Fruit fly (Drosophila melanogaster): ENCODE data around the gene Grasp65.

The Grasp65 gene

dm6 chr3L:19940349-19940748 is 15.6 kb downstream of the Grasp65 start:
- TF ChIP-seq Dll (optimal IDR thresholded peaks at IDR 0.05) = no peak
- no peak for TF ChIP-seq pan (optimal IDR thresholded peaks at IDR 0.05)
- TF ChIP-seq usp (GFP tag; optimal IDR thresholded peaks at IDR 0.05) = no peak

DNA sequence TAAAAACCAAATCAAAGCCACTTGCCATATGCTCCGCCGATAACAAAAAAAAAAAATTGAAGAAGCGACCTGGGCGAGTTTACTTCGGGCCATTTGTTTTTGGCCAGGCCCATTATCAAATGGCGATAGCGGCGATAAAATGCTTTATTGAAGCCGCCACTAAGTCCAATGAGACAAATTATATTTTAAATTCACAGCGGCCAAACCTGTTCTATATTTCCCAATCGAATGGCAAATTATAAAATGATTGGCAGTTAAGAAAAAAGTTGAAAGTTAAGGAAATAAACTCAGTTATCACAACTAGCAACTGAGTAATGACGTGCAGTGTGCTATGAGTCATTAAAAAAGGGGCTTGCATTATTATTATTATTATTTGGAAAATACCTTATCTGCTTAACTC is 16.4 kb downstream of the Grasp65 start:
- TF ChIP-seq CG8478 (optimal IDR thresholded peaks at IDR 0.05) (no peak), psq (optimal IDR thresholded peaks at IDR 0.05) (no peak), pan (optimal IDR thresholded peaks at IDR 0.05) (no peak), Dll (optimal IDR thresholded peaks at IDR 0.05) (no peak), usp (GFP tag; optimal IDR thresholded peaks at IDR 0.05) (no peak), EcR (GFP tag; optimal IDR thresholded peaks at IDR 0.05) (no peak)

DNA sequence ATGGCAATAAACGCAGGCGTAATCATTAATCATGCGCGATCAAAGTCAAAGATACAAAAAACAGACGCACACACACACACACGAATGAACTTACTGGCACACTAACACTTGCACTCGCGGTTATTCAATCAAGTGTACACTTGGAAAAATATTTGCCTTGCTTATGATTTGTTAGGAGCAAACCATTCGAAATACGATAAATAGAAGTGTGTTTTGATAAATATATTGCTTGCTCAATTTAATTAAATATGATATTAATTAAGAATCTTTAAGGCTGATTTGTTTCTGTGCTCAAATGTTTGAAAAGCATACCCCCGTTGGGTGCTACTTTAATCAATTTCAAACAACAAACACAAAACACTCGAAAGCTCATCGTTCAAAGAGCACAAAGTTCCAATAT is 20.7 kb downstream of the Grasp65 start:
- TF ChIP-seq CG8478 (optimal IDR thresholded peaks at IDR 0.05) (no peak), EcR (GFP tag; optimal IDR thresholded peaks at IDR 0.05) (no peak), pan (optimal IDR thresholded peaks at IDR 0.05) (no peak), Dll (optimal IDR thresholded peaks at IDR 0.05) (no peak), psq (optimal IDR thresholded peaks at IDR 0.05) (no peak), usp (GFP tag; optimal IDR thresholded peaks at IDR 0.05) (no peak)

- TF ChIP-seq usp (GFP tag; optimal IDR thresholded peaks at IDR 0.05) (no peak), CG8478 (optimal IDR thresholded peaks at IDR 0.05) (no peak), Dll (optimal IDR thresholded peaks at IDR 0.05) (no peak), EcR (GFP tag; optimal IDR thresholded peaks at IDR 0.05) (no peak), psq (optimal IDR thresholded peaks at IDR 0.05) (no peak), pan (optimal IDR thresholded peaks at IDR 0.05) (no peak)
Observed at dm6 chr3L:19951035-19951434, 26.3 kb downstream of the Grasp65 start, which contains the start of gene CG32219. Gene CG32219 (minus strand): TSS chr3L:19951135.

dm6 chr3L:19951868-19952267 is 27.1 kb downstream of the Grasp65 start, which contains the start of gene CG34258:
Gene CG34258 (minus strand): TSS chr3L:19951968.
- TF ChIP-seq usp (GFP tag; optimal IDR thresholded peaks at IDR 0.05) = no peak
- no peak for TF ChIP-seq CG8478 (optimal IDR thresholded peaks at IDR 0.05)
- no peak for TF ChIP-seq pan (optimal IDR thresholded peaks at IDR 0.05)
- no peak for TF ChIP-seq psq (optimal IDR thresholded peaks at IDR 0.05)
- TF ChIP-seq Dll (optimal IDR thresholded peaks at IDR 0.05) = no peak
- no peak for TF ChIP-seq EcR (GFP tag; optimal IDR thresholded peaks at IDR 0.05)

- TF ChIP-seq Dll (optimal IDR thresholded peaks at IDR 0.05) (no peak), pan (optimal IDR thresholded peaks at IDR 0.05) (no peak), psq (optimal IDR thresholded peaks at IDR 0.05) (no peak), EcR (GFP tag; optimal IDR thresholded peaks at IDR 0.05) (no peak), usp (GFP tag; optimal IDR thresholded peaks at IDR 0.05) (no peak), CG8478 (optimal IDR thresholded peaks at IDR 0.05) (no peak)
Observed at dm6 chr3L:19952690-19953089, 27.9 kb downstream of the Grasp65 start, which contains the start of gene CG33710. Gene CG33710 (minus strand): TSS chr3L:19952790.

DNA sequence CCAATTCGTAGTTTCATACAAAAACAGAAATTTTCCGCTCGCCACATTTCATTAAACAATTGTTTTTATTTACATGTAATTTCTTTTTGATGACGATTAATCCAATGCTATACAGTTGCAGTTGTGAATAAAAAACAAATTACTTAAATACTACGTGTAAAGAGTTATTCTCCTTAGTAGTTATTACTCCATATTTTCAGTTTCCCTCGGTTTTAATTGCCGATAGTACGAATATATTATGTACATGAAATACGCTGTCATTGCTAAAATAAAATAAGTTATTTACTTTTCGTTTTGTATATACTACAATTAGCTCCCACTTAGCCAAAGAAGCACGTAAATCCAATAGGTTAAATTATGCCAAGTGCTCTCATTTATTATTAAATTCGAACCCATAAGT is 28.9 kb downstream of the Grasp65 start, which contains the start of gene CG42655:
Gene CG42655, minus strand, starts transcription at position 101 of the 400 bp plus-strand sequence.
- TF ChIP-seq usp (GFP tag; optimal IDR thresholded peaks at IDR 0.05) (no peak), EcR (GFP tag; optimal IDR thresholded peaks at IDR 0.05) (no peak), psq (optimal IDR thresholded peaks at IDR 0.05) (no peak), CG8478 (optimal IDR thresholded peaks at IDR 0.05) (no peak), pan (optimal IDR thresholded peaks at IDR 0.05) (no peak), Dll (optimal IDR thresholded peaks at IDR 0.05) (no peak)

DNA sequence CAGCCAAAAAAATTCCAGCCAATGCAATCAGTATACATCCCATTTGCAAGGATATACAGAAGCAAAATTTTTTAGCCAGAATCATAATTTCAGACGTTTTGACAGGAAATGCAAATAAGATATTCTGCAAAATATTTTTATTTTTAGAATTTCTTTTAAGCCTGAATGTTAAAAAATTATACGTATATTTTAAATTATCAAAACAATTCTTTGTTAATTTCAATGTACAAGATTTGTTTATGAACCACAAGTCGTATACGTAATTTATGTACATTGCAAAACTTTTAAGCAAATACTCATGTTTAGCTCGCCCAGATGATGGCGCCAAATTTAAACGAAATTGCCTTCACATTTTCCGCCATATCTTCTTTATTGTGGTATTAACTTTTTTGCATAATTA is 29.7 kb downstream of the Grasp65 start, which contains the start of gene CG42654:
Gene CG42654, minus strand, starts transcription at position 101 of the 400 bp plus-strand sequence.
- no peak for TF ChIP-seq CG8478 (optimal IDR thresholded peaks at IDR 0.05)
- no peak for TF ChIP-seq usp (GFP tag; optimal IDR thresholded peaks at IDR 0.05)
- no peak for TF ChIP-seq Dll (optimal IDR thresholded peaks at IDR 0.05)

DNA sequence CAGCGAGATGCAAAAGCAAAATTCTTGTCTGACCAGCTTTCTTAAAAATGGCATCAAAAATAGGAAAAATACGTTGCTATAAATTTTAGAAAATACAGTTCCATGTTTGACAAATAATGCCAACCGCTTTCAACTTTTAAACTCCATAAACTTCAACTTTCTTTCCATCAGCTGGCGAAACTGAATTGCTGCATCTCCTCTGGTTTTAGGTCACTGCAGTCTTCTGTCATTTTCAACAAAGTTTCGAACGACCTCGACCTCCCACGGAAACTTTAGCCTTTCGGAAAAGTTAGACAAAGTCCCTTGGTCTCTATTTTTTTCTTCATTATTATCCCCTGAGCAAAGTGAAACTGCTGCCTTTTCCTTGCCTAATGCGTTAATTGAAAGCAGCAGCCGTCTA is 31.0 kb downstream of the Grasp65 start, which contains the start of gene CG42263:
Gene CG42263, minus strand, starts transcription at position 101 of the 400 bp plus-strand sequence.
- TF ChIP-seq EcR (GFP tag; optimal IDR thresholded peaks at IDR 0.05) (no peak), Dll (optimal IDR thresholded peaks at IDR 0.05) (no peak), pan (optimal IDR thresholded peaks at IDR 0.05) (no peak), psq (optimal IDR thresholded peaks at IDR 0.05) (no peak), usp (GFP tag; optimal IDR thresholded peaks at IDR 0.05) (no peak), CG8478 (optimal IDR thresholded peaks at IDR 0.05) (no peak)

DNA sequence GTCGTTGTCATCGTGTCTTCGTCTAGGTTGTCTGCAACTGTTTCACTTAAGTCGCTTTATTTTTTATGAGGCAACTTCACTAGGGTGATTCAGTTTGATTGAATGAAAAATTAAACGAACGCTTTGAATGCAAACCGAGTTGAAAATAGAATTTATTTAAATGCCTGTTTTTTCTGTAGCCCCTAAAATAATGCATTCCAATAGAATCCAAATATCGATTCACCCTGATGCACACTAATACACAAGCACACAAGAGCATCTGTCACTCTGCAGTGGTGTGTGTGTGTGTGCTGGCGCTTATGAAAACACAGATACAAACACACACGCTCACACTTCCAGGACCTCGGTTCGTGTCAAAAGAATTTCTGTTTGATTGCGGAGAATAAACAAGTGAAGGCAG is 37.1 kb downstream of the Grasp65 start:
- no peak for TF ChIP-seq pan (optimal IDR thresholded peaks at IDR 0.05)
- no peak for TF ChIP-seq Dll (optimal IDR thresholded peaks at IDR 0.05)
- no peak for TF ChIP-seq psq (optimal IDR thresholded peaks at IDR 0.05)
- TF ChIP-seq EcR (GFP tag; optimal IDR thresholded peaks at IDR 0.05) = no peak
- no peak for TF ChIP-seq usp (GFP tag; optimal IDR thresholded peaks at IDR 0.05)
- TF ChIP-seq CG8478 (optimal IDR thresholded peaks at IDR 0.05) = no peak

- TF ChIP-seq CG8478 (optimal IDR thresholded peaks at IDR 0.05) = no peak
- no peak for TF ChIP-seq psq (optimal IDR thresholded peaks at IDR 0.05)
- no peak for TF ChIP-seq pan (optimal IDR thresholded peaks at IDR 0.05)
- no peak for TF ChIP-seq usp (GFP tag; optimal IDR thresholded peaks at IDR 0.05)
- no peak for TF ChIP-seq Dll (optimal IDR thresholded peaks at IDR 0.05)
Observed at dm6 chr3L:19968725-19969598, 44.2 kb downstream of the Grasp65 start.

All from whole organism.